Fruit fly (Drosophila melanogaster): ENCODE results near the gene CG12017.

The CG12017 gene

DNA sequence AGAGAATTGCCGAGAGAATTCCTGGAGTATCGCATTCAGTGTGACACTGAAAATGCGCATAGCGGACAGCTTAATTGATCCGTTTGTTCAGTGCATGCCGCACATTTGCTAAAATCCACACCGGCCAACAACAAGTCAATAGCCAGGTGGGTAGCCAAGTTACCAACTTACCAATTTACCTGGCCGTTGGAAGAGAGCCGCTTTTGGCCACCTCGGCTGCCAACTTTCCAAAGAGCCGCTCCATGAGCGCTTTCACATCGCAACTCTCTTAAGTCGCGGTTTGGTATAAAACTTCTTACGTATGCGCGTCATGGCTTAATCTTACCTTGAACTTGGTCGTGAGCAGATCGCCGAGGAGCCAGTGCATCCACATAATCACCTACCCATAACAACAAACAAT lies at the start of gene CG12017:
Gene CG12017 (plus strand): TSS at position 310 of the 400 bp plus-strand sequence.
- TF ChIP-seq CG15710 (tag; optimal IDR thresholded peaks at IDR 0.05), result no peak
- no peak for TF ChIP-seq fd96Ca (GFP tag; IDR thresholded peaks at IDR 0.05)
- no peak for TF ChIP-seq CG13204 (GFP tag; optimal IDR thresholded peaks at IDR 0.05)
- TF ChIP-seq CG12605 (GFP tag; IDR thresholded peaks at IDR 0.05), result no peak
- no peak for TF ChIP-seq CG10348 (GFP tag; IDR thresholded peaks at IDR 0.05)
- no peak for TF ChIP-seq CG34367 (tag; optimal IDR thresholded peaks at IDR 0.05)

DNA sequence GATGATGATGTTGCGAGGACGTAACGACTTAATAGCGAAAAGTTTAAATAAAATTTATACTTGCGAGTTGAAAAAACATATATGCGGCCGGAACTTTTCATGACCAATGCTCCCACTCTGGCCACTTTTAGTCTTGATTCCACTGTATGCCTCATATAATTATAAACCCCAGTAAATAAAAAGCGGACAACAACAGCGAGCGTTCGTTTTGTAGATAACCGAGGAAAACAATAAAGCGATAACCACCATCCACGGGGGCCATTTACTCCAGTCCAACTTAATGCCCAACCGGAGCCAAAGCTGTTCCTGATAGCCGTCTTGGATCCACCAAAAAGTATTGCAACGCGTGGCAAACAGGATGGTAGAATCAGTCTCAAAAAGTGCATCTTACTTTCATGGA lies 43.7 kb upstream of the CG12017 start:
- TF ChIP-seq CG4496 (GFP tag; IDR thresholded peaks at IDR 0.05) (no peak), EcR (GFP tag; optimal IDR thresholded peaks at IDR 0.05) (peak; percentile 45), D1 (tag; optimal IDR thresholded peaks at IDR 0.05) (no peak), CG8159 (tag; optimal IDR thresholded peaks at IDR 0.05) (no peak), Pif1B (GFP tag; optimal IDR thresholded peaks at IDR 0.05) (no peak), CG34367 (tag; optimal IDR thresholded peaks at IDR 0.05) (no peak), CG9948 (tag; optimal IDR thresholded peaks at IDR 0.05) (no peak)

DNA sequence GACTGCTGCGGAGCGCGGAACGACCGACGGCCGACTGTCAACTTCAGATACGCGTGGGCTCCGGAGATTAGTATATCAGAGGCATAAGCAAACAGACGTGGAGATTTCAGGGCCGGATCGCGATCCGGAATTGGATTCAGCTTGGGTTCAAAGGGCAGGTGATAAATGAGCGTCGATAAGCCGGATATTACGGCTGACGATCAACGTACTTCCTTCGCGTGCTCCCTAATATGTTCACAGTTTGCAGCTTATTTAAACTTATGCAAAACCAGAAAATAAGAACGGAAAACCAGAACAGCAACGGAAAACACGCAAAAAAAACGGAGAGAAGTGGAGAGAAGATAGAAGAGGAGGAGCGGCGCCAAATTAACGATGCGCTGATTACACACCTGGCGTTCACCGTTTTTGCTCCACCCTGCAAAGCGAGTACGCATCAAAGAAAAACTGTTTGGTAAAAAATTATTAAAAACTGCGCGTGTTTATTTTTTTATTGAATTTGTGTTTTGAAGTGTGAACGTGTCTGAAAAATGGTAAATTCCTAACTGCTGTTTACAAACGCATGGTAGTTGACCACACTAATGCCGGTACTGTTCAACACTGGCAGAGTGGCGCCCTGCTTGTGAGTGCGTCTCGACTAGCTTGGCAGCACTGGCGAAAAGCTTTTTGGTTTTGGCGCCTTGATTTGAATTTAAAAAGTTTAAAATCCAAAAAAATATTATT lies 40.8 kb upstream of the CG12017 start, which contains the start of gene CG17746:
Gene CG17746 (minus strand): TSS at position 546 of the 720 bp plus-strand sequence.
- TF ChIP-seq Ets98B (GFP tag; IDR thresholded peaks at IDR 0.05) (no peak), CG8159 (tag; optimal IDR thresholded peaks at IDR 0.05) (peak; percentile 8), CG4496 (GFP tag; IDR thresholded peaks at IDR 0.05) (peak; percentile 39; the same call in 1 of the 3 replicates), gl (tag; optimal IDR thresholded peaks at IDR 0.05) (peak; percentile 26)

DNA sequence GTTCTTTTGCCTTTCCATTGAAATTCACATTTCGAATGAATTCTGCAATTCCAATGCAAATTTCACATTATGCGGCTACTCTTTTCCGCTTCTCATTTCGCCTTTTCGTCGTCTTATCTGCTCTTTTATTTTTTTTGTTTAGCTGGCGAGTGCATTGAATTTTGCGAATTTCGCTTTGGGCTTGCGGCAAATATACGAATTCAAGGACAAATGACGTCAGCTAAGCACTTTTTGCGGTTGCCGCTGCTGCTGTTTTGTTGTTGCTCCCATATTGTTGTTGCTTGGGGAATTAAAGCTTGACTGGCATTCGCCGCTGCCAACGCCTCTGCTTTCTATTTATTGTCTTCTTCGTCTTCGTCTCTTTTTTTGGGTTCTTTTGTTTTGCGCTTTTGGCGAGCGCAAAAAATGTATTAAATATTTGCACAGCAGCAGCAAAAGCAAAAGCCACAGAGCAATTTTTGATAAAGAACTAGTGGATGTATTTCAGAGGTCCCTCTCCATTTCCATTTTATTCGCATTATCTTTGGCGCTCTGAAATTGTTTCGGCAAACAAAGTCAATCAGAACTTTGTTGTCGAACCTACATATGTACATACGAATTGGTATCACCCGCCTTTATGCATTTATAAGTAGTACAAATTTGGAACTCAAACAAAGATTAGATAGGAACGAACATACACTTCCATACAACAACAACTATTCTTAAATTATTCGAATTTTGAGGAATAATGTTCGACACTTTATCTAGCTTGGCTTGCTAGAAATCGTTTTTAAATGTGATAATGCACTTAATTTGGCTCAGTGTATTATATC lies 40.0 kb upstream of the CG12017 start:
- TF ChIP-seq Pif1B (GFP tag; optimal IDR thresholded peaks at IDR 0.05) (peak; percentile 68), CG17806 (tag; optimal IDR thresholded peaks at IDR 0.05) (no peak), CG34367 (tag; optimal IDR thresholded peaks at IDR 0.05) (peak; percentile 83), CG32121 (GFP tag; IDR thresholded peaks at IDR 0.05) (no peak), fd96Ca (GFP tag; IDR thresholded peaks at IDR 0.05) (no peak), D1 (tag; optimal IDR thresholded peaks at IDR 0.05) (peak; percentile 40), EcR (GFP tag; optimal IDR thresholded peaks at IDR 0.05) (peak; percentile 94), CG14655 (GFP tag; optimal IDR thresholded peaks at IDR 0.05) (no peak), CG10348 (GFP tag; IDR thresholded peaks at IDR 0.05) (no peak), Snoo (tag; optimal IDR thresholded peaks at IDR 0.05) (peak; percentile 46), gl (tag; optimal IDR thresholded peaks at IDR 0.05) (no peak), CG9948 (tag; optimal IDR thresholded peaks at IDR 0.05) (peak; percentile 66), CG12605 (GFP tag; IDR thresholded peaks at IDR 0.05) (no peak), Ets98B (GFP tag; IDR thresholded peaks at IDR 0.05) (no peak), rn (GFP tag; IDR thresholded peaks at IDR 0.05) (no peak), CG4496 (GFP tag; IDR thresholded peaks at IDR 0.05) (0 out of 3 replicates have a peak, but pooled peaks have one; percentile 5), CG15710 (tag; optimal IDR thresholded peaks at IDR 0.05) (peak; percentile 60), CG8301 (tag; optimal IDR thresholded peaks at IDR 0.05) (no peak), Pif1A (GFP tag; optimal IDR thresholded peaks at IDR 0.05) (no peak), CG13204 (GFP tag; optimal IDR thresholded peaks at IDR 0.05) (no peak), CG8159 (tag; optimal IDR thresholded peaks at IDR 0.05) (no peak)

DNA sequence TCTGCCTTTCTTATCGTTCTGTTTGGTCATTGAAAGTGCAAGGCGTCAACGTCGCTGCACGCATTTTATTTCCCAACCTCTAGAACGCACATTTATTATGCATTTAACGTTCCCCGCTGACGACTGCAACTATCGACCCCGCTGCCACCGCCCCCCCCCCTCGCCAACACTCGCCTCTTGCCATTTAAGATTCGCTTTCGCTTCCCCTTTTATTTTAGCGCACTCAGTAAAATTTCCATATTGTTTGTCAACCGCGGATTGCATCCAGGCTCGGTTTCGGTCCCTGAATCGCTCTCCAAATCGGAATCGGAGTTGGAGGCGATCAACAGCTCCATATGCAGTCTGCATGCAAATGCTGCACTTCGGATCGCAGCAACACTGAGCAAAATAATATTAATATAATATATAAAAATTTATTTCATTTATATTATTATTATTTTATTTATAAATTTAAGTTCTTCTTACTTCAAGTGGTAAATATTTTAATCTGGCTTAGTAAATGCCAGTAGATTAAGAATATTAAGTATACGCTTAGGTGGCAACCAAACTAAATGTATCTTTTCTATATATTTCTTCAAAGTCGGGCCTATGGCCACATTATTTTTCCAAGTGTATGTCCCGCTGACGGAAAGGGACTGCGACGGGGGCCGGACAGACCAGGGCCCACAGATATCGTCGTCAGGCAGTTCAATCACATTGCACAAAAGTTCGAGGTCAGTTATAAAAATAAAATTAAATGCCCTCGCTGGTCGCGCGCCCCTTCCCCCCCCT lies 39.3 kb upstream of the CG12017 start:
- no peak for TF ChIP-seq CG10348 (GFP tag; IDR thresholded peaks at IDR 0.05)
- TF ChIP-seq Pif1B (GFP tag; optimal IDR thresholded peaks at IDR 0.05), result peak; percentile 90
- peak; percentile 84 for TF ChIP-seq CG4496 (GFP tag; IDR thresholded peaks at IDR 0.05)
- TF ChIP-seq CG8159 (tag; optimal IDR thresholded peaks at IDR 0.05), result peak; percentile 99
- peak; percentile 91 for TF ChIP-seq Pif1A (GFP tag; optimal IDR thresholded peaks at IDR 0.05)
- peak; percentile 71; the same call in 2 of the 3 replicates for TF ChIP-seq fd96Ca (GFP tag; IDR thresholded peaks at IDR 0.05)
- TF ChIP-seq CG34367 (tag; optimal IDR thresholded peaks at IDR 0.05), result peak; percentile 97
- TF ChIP-seq CG32121 (GFP tag; IDR thresholded peaks at IDR 0.05), result peak; percentile 73
- TF ChIP-seq CG9948 (tag; optimal IDR thresholded peaks at IDR 0.05), result peak; percentile 98
- TF ChIP-seq CG12605 (GFP tag; IDR thresholded peaks at IDR 0.05), result peak; percentile 71
- TF ChIP-seq Ets98B (GFP tag; IDR thresholded peaks at IDR 0.05), result peak; percentile 69
- TF ChIP-seq rn (GFP tag; IDR thresholded peaks at IDR 0.05), result peak; percentile 79
- peak; percentile 99 for TF ChIP-seq CG15710 (tag; optimal IDR thresholded peaks at IDR 0.05)
- TF ChIP-seq CG8301 (tag; optimal IDR thresholded peaks at IDR 0.05), result peak; percentile 84
- peak; percentile 95 for TF ChIP-seq CG14655 (GFP tag; optimal IDR thresholded peaks at IDR 0.05)
- peak; percentile 87 for TF ChIP-seq Snoo (tag; optimal IDR thresholded peaks at IDR 0.05)
- peak; percentile 95 for TF ChIP-seq D1 (tag; optimal IDR thresholded peaks at IDR 0.05)
- peak; percentile 97 for TF ChIP-seq CG17806 (tag; optimal IDR thresholded peaks at IDR 0.05)
- peak; percentile 97 for TF ChIP-seq CG13204 (GFP tag; optimal IDR thresholded peaks at IDR 0.05)
- peak; percentile 87 for TF ChIP-seq gl (tag; optimal IDR thresholded peaks at IDR 0.05)
- TF ChIP-seq EcR (GFP tag; optimal IDR thresholded peaks at IDR 0.05), result peak; percentile 60

All from whole organism, pupa.